Worm (Caenorhabditis elegans) whole organism, midembryonic: ENCODE data around the gene ZK105.6.

Source experiments
- T22C8.4 ChIP-seq: fragments of 200-800 bp; sonication (Bioruptor generic); IDR thresholded peaks from 2 replicates; pipeline ENCODE4 v1.3.6; 2022; ENCODE audit warnings: missing genetic modification characterization, missing compliant biosample characterization
- cog-1 ChIP-seq: sonication (generic microtip); optimal IDR thresholded peaks from 2 replicates; lab custom pipeline; 2016; ENCODE audit warnings: missing genetic modification characterization, missing compliant biosample characterization
- flt-1 ChIP-seq: fragments of 200-800 bp; sonication (Bioruptor generic); IDR thresholded peaks from 2 replicates; pipeline ENCODE4 v1.3.6; 2022; ENCODE audit warnings: missing genetic modification characterization, missing compliant biosample characterization
- klf-2 ChIP-seq: fragments of 200-800 bp; sonication (Bioruptor generic); conservative IDR thresholded peaks from 2 replicates; pipeline ENCODE4 v1.3.6; 2022; ENCODE audit warnings: missing genetic modification reagents, missing genetic modification characterization, missing compliant biosample characterization
- med-1 ChIP-seq: sonication (generic microtip); optimal IDR thresholded peaks from 2 replicates; lab custom pipeline; 2017; ENCODE audit warnings: missing genetic modification characterization, mild to moderate bottlenecking, missing compliant biosample characterization, antibody characterized with exemption, missing genetic modification reagents; ENCODE audit not compliant: insufficient read depth
- ref-1 ChIP-seq: fragments of 200-800 bp; sonication (Bioruptor generic); conservative IDR thresholded peaks from 2 replicates; pipeline ENCODE4 v1.3.6; 2022; ENCODE audit warnings: missing genetic modification reagents, missing genetic modification characterization, missing compliant biosample characterization
- tab-1 ChIP-seq: fragments of 200-800 bp; sonication (Bioruptor generic); IDR thresholded peaks from 2 replicates; pipeline ENCODE4 v1.3.6; 2022; ENCODE audit warnings: missing genetic modification characterization, missing compliant biosample characterization
- ztf-23 ChIP-seq: fragments of 200-800 bp; sonication (Bioruptor generic); IDR thresholded peaks from 2 replicates; pipeline ENCODE4 v1.3.6; 2022; ENCODE audit warnings: missing genetic modification reagents, missing genetic modification characterization, missing compliant biosample characterization
- ztf-29 ChIP-seq: fragments of 200-800 bp; sonication (Bioruptor generic); IDR thresholded peaks from 2 replicates; pipeline ENCODE4 v1.3.6; 2022; ENCODE audit warnings: missing genetic modification reagents, missing genetic modification characterization, missing compliant biosample characterization

The ZK105.6 gene

ce11 chrV:7734909-7735308 is 11.0 kb upstream of the ZK105.6 start, which contains the start of gene clic-1:
Gene clic-1, minus strand, starts transcription at chrV:7734911.
- TF ChIP-seq cog-1 (tag; lab: Kevin White, UChicago) (peak; percentile 42), ref-1 (GFP tag; lab: Robert Waterston, UW) (no peak), ztf-23 (GFP tag; lab: Robert Waterston, UW) (peak; percentile 62), flt-1 (peak; percentile 41; the same call in 1 of the 2 replicates)

ce11 chrV:7733240-7733765 is 9.4 kb upstream of the ZK105.6 start:
- TF ChIP-seq ztf-23 (GFP tag; lab: Robert Waterston, UW): no peak
- no peak for TF ChIP-seq med-1 (GFP tag; lab: Kevin White, UChicago)
- no peak for TF ChIP-seq T22C8.4 (GFP tag; lab: Robert Waterston, UW)
- TF ChIP-seq ztf-29 (GFP tag; lab: Robert Waterston, UW): no peak
- TF ChIP-seq cog-1 (tag; lab: Kevin White, UChicago): no peak
- TF ChIP-seq flt-1: no peak

- TF ChIP-seq T22C8.4 (GFP tag; lab: Robert Waterston, UW) (no peak), klf-2 (0 out of 2 replicates have a peak, but pooled peaks have one; percentile 36), med-1 (GFP tag; lab: Kevin White, UChicago) (no peak), cog-1 (tag; lab: Kevin White, UChicago) (no peak), ztf-29 (GFP tag; lab: Robert Waterston, UW) (no peak), flt-1 (peak; percentile 77; the same call in 1 of the 2 replicates), ztf-23 (GFP tag; lab: Robert Waterston, UW) (no peak), tab-1 (no peak)
Measured at ce11 chrV:7730488-7730887, 6.6 kb upstream of the ZK105.6 start.

ce11 chrV:7728679-7729027 is 4.8 kb upstream of the ZK105.6 start, which contains the start of gene Y97E10C.1:
Gene Y97E10C.1, plus strand, starts transcription at chrV:7728879.
- no peak for TF ChIP-seq ztf-29 (GFP tag; lab: Robert Waterston, UW)
- no peak for TF ChIP-seq T22C8.4 (GFP tag; lab: Robert Waterston, UW)
- no peak for TF ChIP-seq klf-2
- TF ChIP-seq tab-1: no peak
- no peak for TF ChIP-seq ref-1 (GFP tag; lab: Robert Waterston, UW)
- no peak for TF ChIP-seq flt-1
- TF ChIP-seq cog-1 (tag; lab: Kevin White, UChicago): no peak

ce11 chrV:7728003-7728678 is 4.3 kb upstream of the ZK105.6 start:
- TF ChIP-seq flt-1 (0 out of 2 replicates have a peak, but pooled peaks have one; percentile 41), cog-1 (tag; lab: Kevin White, UChicago) (peak; percentile 48), klf-2 (0 out of 2 replicates have a peak, but pooled peaks have one; percentile 36), T22C8.4 (GFP tag; lab: Robert Waterston, UW) (no peak; the same call in 1 of the 2 replicates), tab-1 (no peak), ztf-29 (GFP tag; lab: Robert Waterston, UW) (no peak)

ce11 chrV:7726927-7727326 is 3.1 kb upstream of the ZK105.6 start:
- TF ChIP-seq ztf-29 (GFP tag; lab: Robert Waterston, UW) (no peak), T22C8.4 (GFP tag; lab: Robert Waterston, UW) (no peak), med-1 (GFP tag; lab: Kevin White, UChicago) (no peak), ref-1 (GFP tag; lab: Robert Waterston, UW) (no peak), flt-1 (no peak), cog-1 (tag; lab: Kevin White, UChicago) (no peak), ztf-23 (GFP tag; lab: Robert Waterston, UW) (no peak)

- TF ChIP-seq ref-1 (GFP tag; lab: Robert Waterston, UW) (no peak), med-1 (GFP tag; lab: Kevin White, UChicago) (no peak), flt-1 (no peak), klf-2 (no peak)
Measured at ce11 chrV:7726202-7726601, 2.3 kb upstream of the ZK105.6 start.

- TF ChIP-seq med-1 (GFP tag; lab: Kevin White, UChicago) (no peak), cog-1 (tag; lab: Kevin White, UChicago) (no peak), flt-1 (no peak), T22C8.4 (GFP tag; lab: Robert Waterston, UW) (no peak), tab-1 (no peak), klf-2 (no peak), ztf-29 (GFP tag; lab: Robert Waterston, UW) (no peak), ref-1 (GFP tag; lab: Robert Waterston, UW) (no peak), ztf-23 (GFP tag; lab: Robert Waterston, UW) (no peak)
Measured at ce11 chrV:7721945-7722344, 1.9 kb downstream of the ZK105.6 start, which contains the start of gene ZK105.14. Gene ZK105.14, minus strand, starts transcription at chrV:7722045.

- TF ChIP-seq ztf-23 (GFP tag; lab: Robert Waterston, UW) (no peak), klf-2 (no peak), T22C8.4 (GFP tag; lab: Robert Waterston, UW) (no peak), cog-1 (tag; lab: Kevin White, UChicago) (no peak)
Measured at ce11 chrV:7717629-7718028, 6.2 kb downstream of the ZK105.6 start, which contains the start of gene ZK105.5. Gene ZK105.5, minus strand, starts transcription at chrV:7717729.

ce11 chrV:7716034-7716433 is 7.8 kb downstream of the ZK105.6 start, which contains the start of gene ZK105.12:
Gene ZK105.12, minus strand, starts transcription at chrV:7716134.
- TF ChIP-seq T22C8.4 (GFP tag; lab: Robert Waterston, UW) (no peak), cog-1 (tag; lab: Kevin White, UChicago) (no peak), klf-2 (no peak), ztf-23 (GFP tag; lab: Robert Waterston, UW) (no peak), med-1 (GFP tag; lab: Kevin White, UChicago) (no peak), tab-1 (no peak), ref-1 (GFP tag; lab: Robert Waterston, UW) (no peak), flt-1 (no peak), ztf-29 (GFP tag; lab: Robert Waterston, UW) (no peak)
